Fruit fly (Drosophila melanogaster) whole organism, embryonic: ENCODE results near the gene rdog.
A peak's percentile ranks its signal among the peaks of the same experiment; 100 is the strongest.

ENCODE experiments used
- Abd-B ChIP-seq: fragments of 200-800 bp; sonication (Bioruptor generic); optimal IDR thresholded peaks from 2 replicates; lab custom pipeline; 2018; ENCODE audit warnings: missing biosample characterization, mild to moderate bottlenecking, missing genetic modification characterization, moderate library complexity
- CG1024 ChIP-seq: fragments of 200-800 bp; sonication (Bioruptor generic); IDR thresholded peaks from 2 replicates; pipeline ENCODE4 v1.3.6; 2022; ENCODE audit warnings: missing biosample characterization, missing genetic modification characterization
- CG10979 ChIP-seq: fragments of 200-800 bp; sonication (Bioruptor generic); optimal IDR thresholded peaks from 2 replicates; lab custom pipeline; 2018; ENCODE audit warnings: missing biosample characterization, mild to moderate bottlenecking, missing genetic modification characterization, moderate library complexity
- CG11085 ChIP-seq: fragments of 200-800 bp; sonication (Bioruptor generic); IDR thresholded peaks from 2 replicates; pipeline ENCODE4 v1.3.6; 2022; ENCODE audit warnings: missing biosample characterization, missing genetic modification characterization
- CG11696 ChIP-seq: fragments of 200-800 bp; sonication (Bioruptor generic); IDR thresholded peaks from 2 replicates; pipeline ENCODE4 v1.3.6; 2022; ENCODE audit warnings: missing biosample characterization, missing genetic modification characterization
- CG12391 ChIP-seq: fragments of 200-800 bp; sonication (Bioruptor generic); optimal IDR thresholded peaks from 3 replicates; lab custom pipeline; 2018; ENCODE audit warnings: missing biosample characterization, mild to moderate bottlenecking, missing genetic modification characterization, moderate library complexity
- CG14050 ChIP-seq: fragments of 200-800 bp; sonication (Bioruptor generic); IDR thresholded peaks from 3 replicates; pipeline ENCODE4 v1.3.6; 2022; ENCODE audit warnings: missing biosample characterization, missing genetic modification characterization
- CG14710 ChIP-seq: fragments of 200-800 bp; sonication (Bioruptor generic); optimal IDR thresholded peaks from 3 replicates; lab custom pipeline; 2019; ENCODE audit warnings: missing biosample characterization, mild to moderate bottlenecking, missing genetic modification characterization, moderate library complexity
- CG15073 ChIP-seq: fragments of 200-800 bp; sonication (Bioruptor generic); optimal IDR thresholded peaks from 2 replicates; lab custom pipeline; 2016; ENCODE audit warnings: missing biosample characterization, missing genetic modification characterization
- CG15696 ChIP-seq: fragments of 200-800 bp; sonication (Bioruptor generic); optimal IDR thresholded peaks from 2 replicates; lab custom pipeline; 2019; ENCODE audit warnings: missing biosample characterization, mild to moderate bottlenecking, missing genetic modification characterization, moderate library complexity
- CG17568 ChIP-seq: fragments of 200-800 bp; sonication (Bioruptor generic); optimal IDR thresholded peaks from 2 replicates; lab custom pipeline; 2018; ENCODE audit warnings: missing biosample characterization, mild to moderate bottlenecking, missing genetic modification characterization, moderate library complexity
- CG17829 ChIP-seq: fragments of 200-800 bp; optimal IDR thresholded peaks from 2 replicates; lab custom pipeline; 2019; ENCODE audit warnings: missing biosample characterization, mild to moderate bottlenecking, missing genetic modification characterization, moderate library complexity
- CG1792 ChIP-seq: fragments of 200-800 bp; sonication (Bioruptor generic); optimal IDR thresholded peaks from 2 replicates; lab custom pipeline; 2016; ENCODE audit warnings: missing biosample characterization, missing genetic modification characterization
- CG18011 ChIP-seq: fragments of 200-800 bp; sonication (Bioruptor generic); optimal IDR thresholded peaks from 2 replicates; lab custom pipeline; 2017; ENCODE audit warnings: missing biosample characterization, missing genetic modification characterization, mild to moderate bottlenecking, moderate library complexity, missing genotype
- CG30020 ChIP-seq: fragments of 200-800 bp; optimal IDR thresholded peaks from 2 replicates; lab custom pipeline; 2019; ENCODE audit warnings: missing biosample characterization, mild to moderate bottlenecking, missing genetic modification characterization, moderate library complexity
- CG30431 ChIP-seq: fragments of 200-800 bp; sonication (Bioruptor generic); optimal IDR thresholded peaks from 2 replicates; lab custom pipeline; 2017; ENCODE audit warnings: missing biosample characterization, missing genetic modification characterization
- CG31365 ChIP-seq: fragments of 200-800 bp; sonication (Bioruptor generic); optimal IDR thresholded peaks from 2 replicates; lab custom pipeline; 2018; ENCODE audit warnings: missing biosample characterization, mild to moderate bottlenecking, missing genetic modification characterization
- CG33557 ChIP-seq: fragments of 200-800 bp; sonication (Bioruptor generic); optimal IDR thresholded peaks from 2 replicates; lab custom pipeline; 2019; ENCODE audit warnings: missing biosample characterization, mild to moderate bottlenecking, missing genetic modification characterization, moderate library complexity
- CG42726 ChIP-seq: fragments of 200-800 bp; sonication (Bioruptor generic); IDR thresholded peaks from 2 replicates; pipeline ENCODE4 v1.3.6; 2022; ENCODE audit warnings: missing biosample characterization, missing genetic modification characterization; ENCODE audit not compliant: partially characterized antibody
- CG4360 ChIP-seq: fragments of 200-800 bp; sonication (Bioruptor generic); IDR thresholded peaks from 2 replicates; pipeline ENCODE4 v1.3.6; 2022; ENCODE audit warnings: missing biosample characterization, missing genetic modification characterization
- CG5245 ChIP-seq: fragments of 200-800 bp; sonication (Bioruptor generic); optimal IDR thresholded peaks from 3 replicates; lab custom pipeline; 2016; ENCODE audit warnings: missing biosample characterization, missing genetic modification characterization
- CG6254 ChIP-seq: fragments of 200-800 bp; sonication (Bioruptor generic); optimal IDR thresholded peaks from 3 replicates; lab custom pipeline; 2017; ENCODE audit warnings: mild to moderate bottlenecking, missing biosample characterization, missing genetic modification reagents, missing genetic modification characterization
- Camta ChIP-seq: fragments of 200-800 bp; sonication (Bioruptor generic); optimal IDR thresholded peaks from 2 replicates; lab custom pipeline; 2016; ENCODE audit warnings: missing biosample characterization, missing genetic modification characterization
- Dfd ChIP-seq, 2 experiments: fragments of >200 bp; optimal IDR thresholded peaks; 2 replicates each; lab custom pipeline; 2017; ENCODE audit warnings: missing biosample characterization in 2 of 2, missing genetic modification characterization in 2 of 2
- Gsc ChIP-seq: fragments of 200-800 bp; sonication (Bioruptor generic); IDR thresholded peaks from 2 replicates; pipeline ENCODE4 v1.3.6; 2022; ENCODE audit warnings: missing biosample characterization, missing genetic modification characterization
- Hand ChIP-seq: fragments of 200-800 bp; sonication (Bioruptor generic); optimal IDR thresholded peaks from 2 replicates; lab custom pipeline; 2017; ENCODE audit warnings: mild to moderate bottlenecking, missing biosample characterization, missing genetic modification reagents, missing genetic modification characterization
- Hsf ChIP-seq: fragments of 200-800 bp; sonication (Bioruptor generic); optimal IDR thresholded peaks from 3 replicates; lab custom pipeline; 2016; ENCODE audit warnings: missing biosample characterization, missing genetic modification characterization
- Kr ChIP-seq: fragments of 200-800 bp; sonication (Bioruptor generic); optimal IDR thresholded peaks from 2 replicates; lab custom pipeline; 2017; ENCODE audit warnings: missing biosample characterization, mild to moderate bottlenecking, missing genetic modification characterization
- MESR4 ChIP-seq: fragments of 200-800 bp; sonication (Bioruptor generic); optimal IDR thresholded peaks from 2 replicates; lab custom pipeline; 2018; ENCODE audit warnings: missing biosample characterization, mild to moderate bottlenecking, missing genetic modification characterization, moderate library complexity
- Mrtf ChIP-seq: fragments of 200-800 bp; sonication (Bioruptor generic); IDR thresholded peaks from 3 replicates; pipeline ENCODE4 v1.3.6; 2022; ENCODE audit warnings: missing biosample characterization, missing genetic modification characterization
- Nf-YA ChIP-seq: fragments of 200-800 bp; sonication (Bioruptor generic); IDR thresholded peaks from 2 replicates; pipeline ENCODE4 v1.3.6; 2022; ENCODE audit warnings: missing biosample characterization, missing genetic modification characterization
- PHDP ChIP-seq: fragments of 200-800 bp; sonication (Bioruptor generic); optimal IDR thresholded peaks from 3 replicates; lab custom pipeline; 2018; ENCODE audit warnings: missing biosample characterization, mild to moderate bottlenecking, missing genetic modification characterization, moderate library complexity
- Sin3A ChIP-seq: fragments of >200 bp; optimal IDR thresholded peaks from 2 replicates; lab custom pipeline; 2018
- Usf ChIP-seq: fragments of 200-800 bp; sonication (Bioruptor generic); optimal IDR thresholded peaks from 2 replicates; lab custom pipeline; 2017; ENCODE audit warnings: missing genotype, missing biosample characterization, missing genetic modification characterization
- bowl ChIP-seq: fragments of 200-800 bp; sonication (Bioruptor generic); IDR thresholded peaks from 2 replicates; pipeline ENCODE4 v1.3.6; 2022; ENCODE audit warnings: missing biosample characterization, missing genetic modification characterization
- dati ChIP-seq: fragments of 200-800 bp; sonication (Bioruptor generic); IDR thresholded peaks from 2 replicates; pipeline ENCODE4 v1.3.6; 2022; ENCODE audit warnings: missing biosample characterization, missing genetic modification characterization
- dimm ChIP-seq: fragments of 200-800 bp; sonication (Bioruptor generic); IDR thresholded peaks from 2 replicates; pipeline ENCODE4 v1.3.6; 2022; ENCODE audit warnings: missing biosample characterization, missing genetic modification characterization
- dmrt99B ChIP-seq: fragments of 200-800 bp; sonication (Bioruptor generic); optimal IDR thresholded peaks from 2 replicates; lab custom pipeline; 2018; ENCODE audit warnings: missing biosample characterization, mild to moderate bottlenecking, missing genetic modification characterization, moderate library complexity
- hth ChIP-seq: fragments of >200 bp; optimal IDR thresholded peaks from 2 replicates; lab custom pipeline; 2017; ENCODE audit warnings: inconsistent platforms
- inv ChIP-seq: fragments of 200-800 bp; sonication (Bioruptor generic); IDR thresholded peaks from 2 replicates; pipeline ENCODE4 v1.3.6; 2022; ENCODE audit warnings: missing biosample characterization, missing genetic modification characterization; ENCODE audit not compliant: partially characterized antibody
- maf-S ChIP-seq: fragments of 200-800 bp; sonication (Bioruptor generic); optimal IDR thresholded peaks from 2 replicates; lab custom pipeline; 2016; ENCODE audit warnings: missing biosample characterization, missing genetic modification characterization
- nom ChIP-seq: fragments of 200-800 bp; sonication (Bioruptor generic); optimal IDR thresholded peaks from 2 replicates; lab custom pipeline; 2017; ENCODE audit warnings: missing biosample characterization, missing genetic modification characterization, mild to moderate bottlenecking, moderate library complexity, missing genetic modification reagents
- org-1 ChIP-seq: fragments of 200-800 bp; sonication (Bioruptor generic); optimal IDR thresholded peaks from 2 replicates; lab custom pipeline; 2017; ENCODE audit warnings: missing biosample characterization, missing genetic modification characterization
- otp ChIP-seq: fragments of 200-800 bp; sonication (Bioruptor generic); IDR thresholded peaks from 3 replicates; pipeline ENCODE4, ENCODE4 v1.3.6; 2022; ENCODE audit warnings: missing biosample characterization, missing genetic modification characterization
- pum ChIP-seq: fragments of 200-800 bp; sonication (Bioruptor generic); optimal IDR thresholded peaks from 2 replicates; lab custom pipeline; 2016; ENCODE audit warnings: missing biosample characterization, missing genetic modification characterization
- ro ChIP-seq: fragments of 200-800 bp; sonication (Bioruptor generic); IDR thresholded peaks from 2 replicates; pipeline ENCODE4 v1.3.6; 2022; ENCODE audit warnings: missing biosample characterization, missing genetic modification characterization
- sna ChIP-seq: fragments of 200-800 bp; sonication (Bioruptor generic); IDR thresholded peaks from 2 replicates; pipeline ENCODE4 v1.3.6; 2022; ENCODE audit warnings: missing biosample characterization, missing genetic modification characterization; ENCODE audit not compliant: partially characterized antibody
- ttk ChIP-seq: fragments of 200-800 bp; sonication (Bioruptor generic); IDR thresholded peaks from 2 replicates; pipeline ENCODE4 v2.1.2; 2022; ENCODE audit warnings: missing biosample characterization, missing genetic modification characterization
- wdn ChIP-seq: fragments of 200-800 bp; sonication (Bioruptor generic); IDR thresholded peaks from 2 replicates; pipeline ENCODE4 v1.3.6; 2022; ENCODE audit warnings: missing biosample characterization, missing genetic modification characterization
- zfh1 ChIP-seq: fragments of 200-800 bp; sonication (Bioruptor generic); IDR thresholded peaks from 3 replicates; pipeline ENCODE4 v1.3.6; 2022; ENCODE audit warnings: missing biosample characterization, missing genetic modification characterization

Gene rdog

dm6 chr3R:29122817-29123611 is 34.9 kb upstream of the rdog start, which contains the start of the genes yem and Ctl2 (continued):
- no peak for TF ChIP-seq Hand (GFP tag; lab: Kevin White, UChicago)
- peak; percentile 72 for TF ChIP-seq CG12391 (tag; lab: Kevin White, UChicago)
- no peak for TF ChIP-seq hth
- TF ChIP-seq Dfd (GFP tag; optimal IDR thresholded peaks at IDR 0.05; lab: Kevin White, UChicago): no peak
- peak; percentile 56 for TF ChIP-seq PHDP (tag; lab: Kevin White, UChicago)
- peak; percentile 75 for TF ChIP-seq zfh1 (GFP tag; lab: Robert Waterston, UW)
- TF ChIP-seq Sin3A: peak; percentile 97
- peak; percentile 13 for TF ChIP-seq CG31365 (tag; lab: Kevin White, UChicago)
- TF ChIP-seq CG30020 (tag; lab: Kevin White, UChicago): peak; percentile 68
- peak; percentile 60 for TF ChIP-seq CG5245 (GFP tag; lab: Kevin White, UChicago)
- no peak for TF ChIP-seq CG15073
- no peak for TF ChIP-seq Nf-YA (GFP tag; lab: Robert Waterston, UW)
- peak; percentile 32 for TF ChIP-seq CG10979 (tag; lab: Kevin White, UChicago)
- TF ChIP-seq CG18011 (GFP tag; lab: Kevin White, UChicago): peak; percentile 32
- TF ChIP-seq CG30431 (GFP tag; lab: Kevin White, UChicago): peak; percentile 56
- TF ChIP-seq Mrtf (GFP tag; lab: Robert Waterston, UW): peak; percentile 59
- TF ChIP-seq dati (GFP tag; lab: Robert Waterston, UW): no peak
- TF ChIP-seq CG6254 (GFP tag; lab: Kevin White, UChicago): no peak
- no peak for TF ChIP-seq CG11696 (GFP tag; lab: Robert Waterston, UW)
- TF ChIP-seq CG4360 (GFP tag; lab: Robert Waterston, UW): no peak
- TF ChIP-seq Camta (GFP tag; lab: Kevin White, UChicago): peak; percentile 80
- peak; percentile 16 for TF ChIP-seq nom (GFP tag; lab: Kevin White, UChicago)
- peak; percentile 79 for TF ChIP-seq maf-S
- peak; percentile 19; the same call in 1 of the 2 replicates for TF ChIP-seq inv
- peak; percentile 85 for TF ChIP-seq Hsf (GFP tag; lab: Kevin White, UChicago)
- peak; percentile 77 for TF ChIP-seq CG1792
- no peak for TF ChIP-seq sna (GFP tag; lab: Robert Waterston, UW)
- peak; percentile 25; the same call in 1 of the 2 replicates for TF ChIP-seq CG1024
- peak; percentile 42; the same call in 1 of the 3 replicates for TF ChIP-seq otp (GFP tag; lab: Robert Waterston, UW)
- peak; percentile 41 for TF ChIP-seq MESR4 (GFP tag; lab: Kevin White, UChicago)
- peak; percentile 83 for TF ChIP-seq pum (GFP tag; lab: Kevin White, UChicago)
- TF ChIP-seq dimm: no peak
- TF ChIP-seq CG17829 (tag; lab: Kevin White, UChicago): peak; percentile 72
- peak; percentile 37; the same call in 1 of the 2 replicates for TF ChIP-seq ttk
- TF ChIP-seq Gsc (GFP tag; lab: Robert Waterston, UW): no peak
- TF ChIP-seq dmrt99B (tag; lab: Kevin White, UChicago): peak; percentile 6
- TF ChIP-seq CG11085 (GFP tag; lab: Robert Waterston, UW): peak; percentile 61
- TF ChIP-seq Usf (GFP tag; lab: Kevin White, UChicago): peak; percentile 46
- peak; percentile 71 for TF ChIP-seq CG42726
- no peak for TF ChIP-seq CG17568 (GFP tag; lab: Kevin White, UChicago)
- no peak; the same call in 1 of the 2 replicates for TF ChIP-seq ro (GFP tag; lab: Robert Waterston, UW)
- peak; percentile 82 for TF ChIP-seq CG14710 (tag; lab: Kevin White, UChicago)
- peak; percentile 76 for TF ChIP-seq Abd-B (GFP tag; lab: Kevin White, UChicago)
- no peak for TF ChIP-seq bowl (GFP tag; lab: Robert Waterston, UW)
- no peak for TF ChIP-seq Kr (GFP tag; lab: Kevin White, UChicago)
- peak; percentile 49 for TF ChIP-seq CG15696 (tag; lab: Kevin White, UChicago)
- no peak for TF ChIP-seq org-1 (GFP tag; lab: Kevin White, UChicago)
- TF ChIP-seq wdn (GFP tag; lab: Robert Waterston, UW): peak; percentile 51
- TF ChIP-seq CG14050 (GFP tag; lab: Robert Waterston, UW): no peak; the same call in 2 of the 3 replicates
- no peak for TF ChIP-seq CG33557 (GFP tag; lab: Kevin White, UChicago)
